Worm (Caenorhabditis elegans) whole organism, L4 larva: ENCODE data around the gene C39B10.1.
A peak's percentile ranks its signal among the peaks of the same experiment; 100 is the strongest.

ENCODE experiments used
- D1046.2 ChIP-seq: fragments of 200-800 bp; sonication (Bioruptor generic); IDR thresholded peaks from 2 replicates; pipeline ENCODE4 v1.3.6; 2022; ENCODE audit warnings: missing genetic modification characterization, missing compliant biosample characterization
- F10B5.3 ChIP-seq: sonication (generic microtip); optimal IDR thresholded peaks from 2 replicates; lab custom pipeline; 2016; ENCODE audit warnings: mild to moderate bottlenecking, missing genetic modification characterization, missing compliant biosample characterization
- F44E2.7 ChIP-seq: fragments of 200-800 bp; sonication (Bioruptor generic); IDR thresholded peaks from 2 replicates; pipeline ENCODE4 v2.1.2; 2022; ENCODE audit warnings: missing genetic modification characterization, missing compliant biosample characterization
- F49E8.2 ChIP-seq: sonication (generic microtip); optimal IDR thresholded peaks from 2 replicates; lab custom pipeline; 2016; ENCODE audit warnings: missing compliant biosample characterization, mild to moderate bottlenecking, missing genetic modification characterization, borderline replicate concordance
- ZK337.2 ChIP-seq: fragments of 200-800 bp; sonication (Bioruptor generic); IDR thresholded peaks from 2 replicates; pipeline ENCODE4 v1.3.6; 2022; ENCODE audit warnings: missing genetic modification reagents, missing genetic modification characterization, missing compliant biosample characterization
- aha-1 ChIP-seq: fragments of 150-350 bp; peaks from one replicate; lab custom pipeline; 2014; ENCODE audit warnings: missing biosample characterization, missing genetic modification characterization
- arid-1 ChIP-seq: fragments of 200-800 bp; sonication (Bioruptor generic); conservative IDR thresholded peaks from 2 replicates; pipeline ENCODE4 v1.3.6; 2022; ENCODE audit warnings: missing genetic modification reagents, missing genetic modification characterization, missing compliant biosample characterization
- ceh-44 ChIP-seq: fragments of 200-800 bp; sonication (Bioruptor generic); IDR thresholded peaks from 2 replicates; pipeline ENCODE4 v1.3.6; 2022; ENCODE audit warnings: missing genetic modification reagents, missing genetic modification characterization, missing compliant biosample characterization
- ceh-62 ChIP-seq: sonication (generic microtip); optimal IDR thresholded peaks from 2 replicates; lab custom pipeline; 2017; ENCODE audit warnings: missing biosample characterization, missing genetic modification characterization
- ces-1 ChIP-seq: fragments of 150-350 bp; sonication (generic microtip); optimal IDR thresholded peaks from 4 replicates; lab custom pipeline; 2014; ENCODE audit warnings: missing biosample characterization, missing genetic modification reagents, missing genetic modification characterization
- ctbp-1 ChIP-seq: fragments of 200-800 bp; sonication (Bioruptor generic); IDR thresholded peaks from 2 replicates; pipeline ENCODE4 v1.3.6; 2022; ENCODE audit warnings: missing genetic modification reagents, missing genetic modification characterization, missing compliant biosample characterization
- daf-16 ChIP-seq, 3 experiments: sonication (generic microtip); optimal IDR thresholded peaks; 2 replicates each; lab custom pipeline; 2016 to 2017; ENCODE audit warnings: missing genetic modification characterization in 3 of 3, missing genetic modification reagents in 3 of 3, mild to moderate bottlenecking in 2 of 3, missing compliant biosample characterization in 2 of 3, missing biosample characterization in 1 of 3, moderate library complexity in 1 of 3
- dve-1 ChIP-seq: sonication (generic microtip); optimal IDR thresholded peaks from 2 replicates; lab custom pipeline; 2017; ENCODE audit warnings: antibody characterized with exemption, mild to moderate bottlenecking, missing genetic modification characterization, missing compliant biosample characterization; ENCODE audit not compliant: insufficient read depth
- egl-43 ChIP-seq: fragments of 200-800 bp; sonication (Bioruptor generic); IDR thresholded peaks from 2 replicates; pipeline ENCODE4 v1.3.6; 2022; ENCODE audit warnings: missing genetic modification reagents, missing genetic modification characterization, missing compliant biosample characterization
- fkh-10 ChIP-seq: fragments of 150-350 bp; optimal IDR thresholded peaks from 2 replicates; lab custom pipeline; 2014; ENCODE audit warnings: missing biosample characterization, missing genetic modification reagents, missing genetic modification characterization
- hmg-1.1 ChIP-seq: fragments of 200-800 bp; sonication (Bioruptor generic); IDR thresholded peaks from 2 replicates; pipeline ENCODE4 v1.3.6; 2022; ENCODE audit warnings: missing genetic modification reagents, missing genetic modification characterization, missing compliant biosample characterization
- jun-1 ChIP-seq: fragments of 150-350 bp; optimal IDR thresholded peaks from 2 replicates; lab custom pipeline; 2014; ENCODE audit warnings: missing biosample characterization, missing genetic modification reagents, missing genetic modification characterization
- lin-39 ChIP-seq: fragments of 150-350 bp; optimal IDR thresholded peaks from 2 replicates; lab custom pipeline; 2014; ENCODE audit warnings: missing biosample characterization, missing genetic modification reagents, missing genetic modification characterization
- lir-3 ChIP-seq: sonication (generic microtip); optimal IDR thresholded peaks from 2 replicates; lab custom pipeline; 2016; ENCODE audit warnings: mild to moderate bottlenecking, missing genetic modification characterization, missing compliant biosample characterization
- madf-9 ChIP-seq: fragments of 200-800 bp; sonication (Bioruptor generic); conservative IDR thresholded peaks from 2 replicates; pipeline ENCODE4 v1.3.6; 2022; ENCODE audit warnings: missing genetic modification reagents, missing genetic modification characterization, missing compliant biosample characterization
- mxl-2 ChIP-seq: fragments of 200-800 bp; sonication (Bioruptor generic); conservative IDR thresholded peaks from 2 replicates; pipeline ENCODE4 v1.3.6; 2022; ENCODE audit warnings: missing genetic modification reagents, missing genetic modification characterization, missing compliant biosample characterization
- nhr-25 ChIP-seq: sonication (generic microtip); optimal IDR thresholded peaks from 2 replicates; lab custom pipeline; 2017; ENCODE audit warnings: missing genetic modification characterization, mild to moderate bottlenecking, missing compliant biosample characterization, antibody characterized with exemption, moderate library complexity, borderline replicate concordance; ENCODE audit not compliant: insufficient read depth
- nhr-28 ChIP-seq: fragments of 150-350 bp; optimal IDR thresholded peaks from 2 replicates; lab custom pipeline; 2014; ENCODE audit warnings: missing biosample characterization, missing genetic modification characterization
- pha-4 ChIP-seq, 2 experiments: fragments of 150-350 bp in 1 of 2; fragments of 200-800 bp in 1 of 2; sonication (Bioruptor generic) in 1 of 2; IDR thresholded peaks in 1 of 2; optimal IDR thresholded peaks in 1 of 2; 2 replicates each; pipeline versions ENCODE4 v1.3.6 to Lab custom; 2014 to 2022; ENCODE audit warnings: missing genetic modification characterization in 2 of 2, missing genetic modification reagents in 2 of 2, missing biosample characterization in 1 of 2, missing compliant biosample characterization in 1 of 2
- php-3 ChIP-seq: fragments of 200-800 bp; sonication (Bioruptor generic); IDR thresholded peaks from 2 replicates; pipeline ENCODE4 v1.3.6; 2022; ENCODE audit warnings: missing genetic modification reagents, missing genetic modification characterization, missing compliant biosample characterization
- set-16 ChIP-seq: fragments of 200-800 bp; sonication (Bioruptor generic); IDR thresholded peaks from 2 replicates; pipeline ENCODE4 v1.3.6; 2022; ENCODE audit warnings: missing genetic modification reagents, missing genetic modification characterization, missing compliant biosample characterization
- spr-1 ChIP-seq: sonication (generic microtip); optimal IDR thresholded peaks from 2 replicates; lab custom pipeline; 2016; ENCODE audit warnings: mild to moderate bottlenecking, missing genetic modification characterization, missing compliant biosample characterization
- tag-97 ChIP-seq: fragments of 200-800 bp; sonication (Bioruptor generic); IDR thresholded peaks from 2 replicates; pipeline ENCODE4 v1.3.6; 2022; ENCODE audit warnings: missing genetic modification characterization, missing compliant biosample characterization
- unc-130 ChIP-seq: sonication (generic microtip); optimal IDR thresholded peaks from 2 replicates; lab custom pipeline; 2016; ENCODE audit warnings: missing genetic modification reagents, missing genetic modification characterization, missing compliant biosample characterization
- vab-7 ChIP-seq: fragments of 200-800 bp; sonication (Bioruptor generic); IDR thresholded peaks from 2 replicates; pipeline ENCODE4 v1.3.6; 2022; ENCODE audit warnings: missing genetic modification reagents, missing genetic modification characterization, missing compliant biosample characterization
- zip-11 ChIP-seq: fragments of 200-800 bp; sonication (Bioruptor generic); IDR thresholded peaks from 2 replicates; pipeline ENCODE4 v1.3.6; 2022; ENCODE audit warnings: missing genetic modification characterization, missing compliant biosample characterization

Gene C39B10.1

DNA sequence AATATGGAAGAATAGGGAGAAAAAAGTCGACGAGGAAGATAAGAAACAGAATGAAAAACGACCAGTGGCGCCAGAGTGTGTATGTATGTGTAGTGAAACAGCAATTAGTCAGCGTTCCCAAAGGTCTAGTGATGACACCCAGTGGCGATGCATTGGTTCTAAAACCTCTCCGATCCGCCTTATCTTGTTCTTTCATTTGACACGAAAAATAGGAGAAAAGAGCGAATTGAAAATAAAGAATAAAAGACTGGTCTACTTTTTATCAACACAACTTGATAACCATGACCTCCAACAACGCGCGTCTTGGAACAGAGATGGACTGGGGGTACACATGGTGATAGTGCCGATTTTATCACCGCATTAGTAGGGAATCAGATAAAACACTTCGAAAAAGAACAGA, 32.6 kb downstream of the C39B10.1 start (continued):
- TF ChIP-seq jun-1 (no peak), ZK337.2 (GFP tag; lab: Robert Waterston, UW) (no peak), fkh-10 (GFP tag; lab: Kevin White, UChicago) (no peak)

DNA sequence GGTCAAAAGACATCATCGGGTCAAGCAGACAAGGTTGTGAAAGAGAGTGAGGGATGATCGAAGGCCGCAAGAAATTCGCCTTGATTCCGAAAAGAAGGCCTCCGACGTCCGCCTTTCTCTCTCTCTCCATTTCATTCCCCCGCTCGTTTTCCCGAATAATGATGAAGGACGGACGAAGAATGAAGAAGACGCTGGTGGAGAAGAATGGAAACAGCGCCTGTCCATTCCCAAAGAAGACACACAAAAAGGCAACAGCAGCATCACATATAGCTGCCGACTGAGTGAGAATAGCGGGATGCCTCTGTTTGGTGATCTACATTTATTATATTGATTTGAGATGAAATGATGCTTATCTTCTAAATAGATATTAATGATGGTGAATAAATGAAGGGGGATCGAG, 34.2 kb downstream of the C39B10.1 start:
- TF ChIP-seq nhr-25 (tag; lab: Kevin White, UChicago) (peak; percentile 15), fkh-10 (GFP tag; lab: Kevin White, UChicago) (no peak), hmg-1.1 (GFP tag; lab: Robert Waterston, UW) (0 out of 2 replicates have a peak, but pooled peaks have one; percentile 6)

DNA sequence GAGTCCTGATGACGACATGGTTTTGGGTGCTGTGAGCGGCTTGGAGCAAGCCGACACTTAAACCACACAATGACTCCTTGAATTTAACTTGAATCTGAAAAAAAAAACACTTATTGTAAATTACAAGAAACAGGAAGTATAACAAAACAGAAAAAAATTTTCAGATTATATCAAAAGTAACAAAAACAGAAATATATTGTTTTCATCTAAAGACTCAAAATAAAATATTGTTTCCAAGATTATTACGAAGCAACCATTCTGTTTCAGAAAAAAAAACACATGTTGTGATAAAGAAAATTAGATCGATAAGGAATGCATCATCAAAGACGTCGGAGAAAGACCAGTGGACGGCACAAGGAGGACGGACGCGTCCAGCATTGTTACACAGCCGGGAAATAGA, 34.9 kb downstream of the C39B10.1 start, which contains the start of gene mig-15:
Gene mig-15, minus strand, starts transcription at position 101 of the 400 bp plus-strand sequence.
- TF ChIP-seq ceh-44 (no peak), ctbp-1 (GFP tag; lab: Robert Waterston, UW) (no peak), lin-39 (no peak), pha-4 (GFP tag; IDR thresholded peaks at IDR 0.05; lab: Robert Waterston, UW) (no peak), pha-4 (tag; optimal IDR thresholded peaks at IDR 0.05; lab: Kevin White, UChicago) (no peak), spr-1 (tag; lab: Kevin White, UChicago) (no peak), daf-16 (GFP tag; optimal IDR thresholded peaks at IDR 0.05; lab: Kevin White, UChicago) (no peak), daf-16 (tag; optimal IDR thresholded peaks at IDR 0.05; lab: Kevin White, UChicago) (peak; percentile 24), F49E8.2 (no peak), madf-9 (GFP tag; lab: Robert Waterston, UW) (no peak)

DNA sequence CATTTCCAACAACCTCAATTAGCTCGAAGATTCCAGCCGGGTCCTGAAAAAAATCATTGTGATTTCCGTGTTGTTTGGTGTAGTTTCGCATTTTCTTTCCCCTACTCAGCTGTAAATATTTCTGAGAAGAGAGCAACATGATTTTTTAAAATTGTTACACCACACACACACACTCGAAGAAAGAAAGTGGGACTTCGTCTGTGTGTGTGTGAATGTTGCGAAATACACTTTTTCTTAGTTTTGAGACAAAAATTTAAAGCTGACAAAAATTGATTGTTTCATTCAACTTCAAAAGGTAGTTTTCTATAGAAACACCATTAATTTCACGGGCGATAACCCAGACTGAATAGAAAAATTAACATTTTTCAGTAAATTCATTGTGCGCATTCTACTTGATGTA, 35.3 kb downstream of the C39B10.1 start:
- TF ChIP-seq F10B5.3 (no peak), zip-11 (GFP tag; lab: Robert Waterston, UW) (no peak), F44E2.7 (GFP tag; lab: Robert Waterston, UW) (no peak), unc-130 (GFP tag; lab: Kevin White, UChicago) (no peak), php-3 (no peak), lir-3 (no peak)

DNA sequence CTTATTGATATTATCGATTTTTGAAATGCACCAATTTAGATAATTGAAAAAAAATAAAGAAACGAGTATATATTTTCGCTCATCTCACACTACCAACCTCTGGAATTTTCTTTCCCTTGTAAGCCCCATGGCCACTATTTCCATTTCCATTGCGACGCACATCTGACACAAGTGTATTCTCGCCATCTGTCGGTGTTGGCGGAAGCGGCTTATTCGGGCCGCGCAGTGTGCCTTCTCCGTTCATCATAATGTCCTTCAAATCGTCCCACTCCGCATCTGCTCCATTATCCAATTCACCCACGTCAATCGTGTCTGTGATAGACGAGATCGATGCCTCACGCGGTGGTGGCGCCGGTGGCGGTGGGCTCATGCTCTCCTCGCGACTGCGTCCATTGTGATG, 38.7 kb downstream of the C39B10.1 start:
- no peak for TF ChIP-seq mxl-2 (GFP tag; lab: Robert Waterston, UW)
- TF ChIP-seq vab-7 (GFP tag; lab: Robert Waterston, UW) = 0 out of 2 replicates have a peak, but pooled peaks have one; percentile 17
- TF ChIP-seq arid-1 (GFP tag; lab: Robert Waterston, UW) = no peak
- 0 out of 2 replicates have a peak, but pooled peaks have one; percentile 9 for TF ChIP-seq egl-43
- no peak for TF ChIP-seq tag-97
- no peak for TF ChIP-seq ceh-62 (tag; lab: Kevin White, UChicago)
- no peak for TF ChIP-seq ces-1 (GFP tag; lab: Kevin White, UChicago)
- TF ChIP-seq D1046.2 (GFP tag; lab: Robert Waterston, UW) = no peak
- TF ChIP-seq dve-1 (tag; lab: Kevin White, UChicago) = no peak
- peak; percentile 49; the same call in 1 of the 2 replicates for TF ChIP-seq set-16
- TF ChIP-seq, all 104 proteins: peak for 3

DNA sequence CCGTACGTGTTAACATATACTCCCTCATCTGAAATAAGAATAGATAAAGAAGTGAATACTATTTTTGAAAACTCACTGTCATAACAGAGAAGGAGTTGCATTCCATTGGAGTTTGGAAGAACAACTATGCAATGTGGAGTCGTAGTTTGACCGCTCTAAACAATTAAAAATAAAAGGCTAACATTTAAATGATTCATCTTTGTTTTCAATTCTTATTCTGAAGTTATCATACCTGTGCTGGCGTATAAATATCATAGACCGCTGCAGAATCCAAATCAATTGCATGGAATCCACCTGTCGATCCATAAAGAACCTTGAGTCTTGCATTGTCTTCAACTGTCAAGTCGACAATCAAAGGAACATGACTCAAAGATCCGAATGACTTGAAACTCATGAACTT, 40.7 kb downstream of the C39B10.1 start:
- TF ChIP-seq aha-1 (tag; lab: Kevin White, UChicago) = peak; percentile 96
- no peak for TF ChIP-seq nhr-28
